Worm (Caenorhabditis elegans) whole organism, midembryonic: ENCODE data around the gene srx-85.

Experiments used
- T22C8.4 ChIP-seq: fragments of 200-800 bp; sonication (Bioruptor generic); IDR thresholded peaks from 2 replicates; pipeline ENCODE4 v1.3.6; 2022; ENCODE audit warnings: missing genetic modification characterization, missing compliant biosample characterization
- cog-1 ChIP-seq: sonication (generic microtip); optimal IDR thresholded peaks from 2 replicates; lab custom pipeline; 2016; ENCODE audit warnings: missing genetic modification characterization, missing compliant biosample characterization
- flt-1 ChIP-seq: fragments of 200-800 bp; sonication (Bioruptor generic); IDR thresholded peaks from 2 replicates; pipeline ENCODE4 v1.3.6; 2022; ENCODE audit warnings: missing genetic modification characterization, missing compliant biosample characterization
- klf-2 ChIP-seq: fragments of 200-800 bp; sonication (Bioruptor generic); conservative IDR thresholded peaks from 2 replicates; pipeline ENCODE4 v1.3.6; 2022; ENCODE audit warnings: missing genetic modification reagents, missing genetic modification characterization, missing compliant biosample characterization
- med-1 ChIP-seq: sonication (generic microtip); optimal IDR thresholded peaks from 2 replicates; lab custom pipeline; 2017; ENCODE audit warnings: missing genetic modification characterization, mild to moderate bottlenecking, missing compliant biosample characterization, antibody characterized with exemption, missing genetic modification reagents; ENCODE audit not compliant: insufficient read depth
- ref-1 ChIP-seq: fragments of 200-800 bp; sonication (Bioruptor generic); conservative IDR thresholded peaks from 2 replicates; pipeline ENCODE4 v1.3.6; 2022; ENCODE audit warnings: missing genetic modification reagents, missing genetic modification characterization, missing compliant biosample characterization
- tab-1 ChIP-seq: fragments of 200-800 bp; sonication (Bioruptor generic); IDR thresholded peaks from 2 replicates; pipeline ENCODE4 v1.3.6; 2022; ENCODE audit warnings: missing genetic modification characterization, missing compliant biosample characterization
- ztf-23 ChIP-seq: fragments of 200-800 bp; sonication (Bioruptor generic); IDR thresholded peaks from 2 replicates; pipeline ENCODE4 v1.3.6; 2022; ENCODE audit warnings: missing genetic modification reagents, missing genetic modification characterization, missing compliant biosample characterization
- ztf-29 ChIP-seq: fragments of 200-800 bp; sonication (Bioruptor generic); IDR thresholded peaks from 2 replicates; pipeline ENCODE4 v1.3.6; 2022; ENCODE audit warnings: missing genetic modification reagents, missing genetic modification characterization, missing compliant biosample characterization

srx-85 gene

DNA sequence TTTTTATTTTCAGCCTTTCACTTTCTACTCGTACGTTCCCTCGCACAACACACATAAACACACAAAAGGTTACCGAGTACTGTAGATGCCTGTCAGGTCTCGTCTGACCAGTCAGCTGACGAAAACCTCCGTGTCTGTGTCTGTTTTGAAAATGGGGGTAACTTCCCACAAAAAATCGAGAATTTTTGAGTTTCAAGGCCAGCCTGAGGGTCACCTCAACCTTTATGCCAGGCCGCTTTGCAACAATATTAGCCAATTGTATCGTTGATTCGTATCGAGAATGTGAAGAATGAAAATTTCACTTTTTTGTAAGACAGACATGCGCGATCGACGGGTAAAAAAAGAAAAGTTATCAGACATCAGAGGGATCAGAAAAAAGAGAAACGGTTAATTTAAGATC, 21.4 kb upstream of the srx-85 start:
- TF ChIP-seq ref-1 (GFP tag; lab: Robert Waterston, UW) = no peak

DNA sequence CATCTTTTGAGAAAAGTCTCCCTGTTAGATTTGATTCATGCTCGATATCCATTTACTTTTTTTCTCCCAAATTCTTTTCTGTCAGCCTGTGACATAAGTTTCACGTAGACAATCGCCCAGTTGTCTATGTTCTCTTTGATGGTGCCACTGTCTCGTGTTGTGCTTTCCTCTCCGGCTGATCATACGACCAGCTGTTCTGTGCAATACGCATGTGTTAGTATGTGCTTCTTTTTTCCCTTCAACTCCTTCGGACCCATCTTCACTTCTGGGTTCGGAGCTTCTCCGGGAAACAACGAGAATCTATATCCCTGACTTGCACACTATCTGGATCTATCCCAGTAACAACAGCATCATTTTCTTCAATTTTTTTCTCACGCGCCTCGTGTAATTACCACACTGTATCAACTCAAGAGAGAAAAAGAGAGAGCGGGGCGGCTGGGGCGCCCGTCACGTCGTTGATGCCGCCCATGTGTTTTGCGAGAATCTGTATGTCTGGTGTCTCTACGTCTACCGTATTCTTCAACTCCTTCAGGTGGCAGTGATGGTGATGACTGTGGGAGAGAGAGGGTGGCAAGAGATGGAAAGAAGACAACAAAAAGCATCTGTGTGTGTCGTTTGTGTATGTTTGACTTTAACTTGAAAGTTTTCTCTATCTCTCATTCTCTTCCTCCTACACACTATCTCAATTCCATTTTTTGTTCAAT, 20.5 kb upstream of the srx-85 start:
- TF ChIP-seq cog-1 (tag; lab: Kevin White, UChicago) (no peak), tab-1 (GFP tag; lab: Robert Waterston, UW) (no peak), med-1 (no peak), ztf-29 (GFP tag; lab: Robert Waterston, UW) (no peak), T22C8.4 (GFP tag; lab: Robert Waterston, UW) (no peak), ztf-23 (GFP tag; lab: Robert Waterston, UW) (no peak), ref-1 (GFP tag; lab: Robert Waterston, UW) (no peak), flt-1 (no peak), klf-2 (GFP tag; lab: Robert Waterston, UW) (no peak)

DNA sequence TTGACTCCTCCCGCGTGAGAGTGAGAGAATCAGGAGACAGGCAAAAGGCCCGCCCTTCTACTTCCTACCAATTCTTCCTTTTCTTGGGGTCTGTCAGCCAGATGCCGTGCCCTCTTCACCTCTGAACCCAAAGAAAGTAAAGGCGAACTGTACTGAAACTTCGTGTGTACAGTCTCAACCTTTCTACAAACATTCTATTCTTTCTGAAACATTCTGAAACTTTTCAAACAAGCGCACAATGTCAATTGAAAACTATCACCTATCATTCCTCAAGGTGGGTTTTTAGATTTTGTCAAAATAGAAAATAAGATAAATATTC, 20.0 kb upstream of the srx-85 start:
- TF ChIP-seq tab-1 (GFP tag; lab: Robert Waterston, UW) = no peak
- no peak for TF ChIP-seq ztf-29 (GFP tag; lab: Robert Waterston, UW)
- no peak for TF ChIP-seq ztf-23 (GFP tag; lab: Robert Waterston, UW)
- no peak for TF ChIP-seq ref-1 (GFP tag; lab: Robert Waterston, UW)
- no peak for TF ChIP-seq cog-1 (tag; lab: Kevin White, UChicago)

DNA sequence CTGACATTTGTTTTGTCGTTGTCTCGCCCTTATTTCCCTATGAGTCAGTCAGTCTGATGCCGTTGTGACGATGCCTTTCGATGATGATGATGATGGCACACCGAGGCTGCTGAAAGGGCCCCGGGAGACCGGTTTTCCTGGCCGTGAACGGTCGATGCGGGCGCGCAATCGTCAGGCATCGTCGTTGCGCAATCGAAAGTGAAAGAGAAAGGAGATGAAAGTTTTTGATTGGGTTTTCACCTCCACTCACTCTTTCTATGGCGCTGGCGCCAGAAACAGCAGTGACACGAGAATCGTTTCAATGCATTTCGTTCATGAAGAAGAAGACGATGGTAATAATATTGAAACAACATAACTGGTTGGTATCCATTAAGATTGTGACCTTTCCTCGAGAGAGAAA, 19.5 kb upstream of the srx-85 start:
- TF ChIP-seq ztf-23 (GFP tag; lab: Robert Waterston, UW) (0 out of 2 replicates have a peak, but pooled peaks have one; percentile 46), med-1 (no peak), T22C8.4 (GFP tag; lab: Robert Waterston, UW) (peak; percentile 11; the same call in 1 of the 2 replicates)

DNA sequence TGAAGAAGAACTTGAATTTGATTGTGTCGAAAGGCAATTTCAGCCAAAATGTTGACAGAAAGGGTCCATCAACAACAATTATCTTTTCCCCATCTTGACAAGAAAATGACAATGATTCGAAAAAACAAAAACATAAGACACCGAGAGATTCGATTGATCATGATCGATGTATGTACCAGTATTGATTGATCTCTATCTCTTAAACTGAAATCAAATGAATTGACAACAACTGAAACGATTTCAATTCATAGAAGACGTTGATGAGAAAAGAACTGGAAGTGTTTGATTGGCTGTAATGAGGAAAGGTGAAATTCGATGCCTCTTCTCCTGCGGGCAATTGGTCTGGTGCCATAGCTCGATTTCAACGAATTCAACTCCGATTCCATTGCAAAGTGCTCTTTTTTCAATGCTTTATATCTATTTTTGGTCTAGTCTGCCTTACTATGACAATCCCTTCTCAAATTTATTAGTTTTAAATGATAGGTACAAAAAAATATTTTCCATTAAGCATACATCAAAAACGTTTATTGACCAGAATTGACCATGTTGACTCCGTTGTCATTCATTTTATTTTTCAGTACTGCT, 19.0 kb upstream of the srx-85 start:
- TF ChIP-seq T22C8.4 (GFP tag; lab: Robert Waterston, UW) (no peak), klf-2 (GFP tag; lab: Robert Waterston, UW) (no peak), ref-1 (GFP tag; lab: Robert Waterston, UW) (no peak), med-1 (no peak), tab-1 (GFP tag; lab: Robert Waterston, UW) (no peak), cog-1 (tag; lab: Kevin White, UChicago) (no peak), ztf-29 (GFP tag; lab: Robert Waterston, UW) (no peak), flt-1 (no peak)

DNA sequence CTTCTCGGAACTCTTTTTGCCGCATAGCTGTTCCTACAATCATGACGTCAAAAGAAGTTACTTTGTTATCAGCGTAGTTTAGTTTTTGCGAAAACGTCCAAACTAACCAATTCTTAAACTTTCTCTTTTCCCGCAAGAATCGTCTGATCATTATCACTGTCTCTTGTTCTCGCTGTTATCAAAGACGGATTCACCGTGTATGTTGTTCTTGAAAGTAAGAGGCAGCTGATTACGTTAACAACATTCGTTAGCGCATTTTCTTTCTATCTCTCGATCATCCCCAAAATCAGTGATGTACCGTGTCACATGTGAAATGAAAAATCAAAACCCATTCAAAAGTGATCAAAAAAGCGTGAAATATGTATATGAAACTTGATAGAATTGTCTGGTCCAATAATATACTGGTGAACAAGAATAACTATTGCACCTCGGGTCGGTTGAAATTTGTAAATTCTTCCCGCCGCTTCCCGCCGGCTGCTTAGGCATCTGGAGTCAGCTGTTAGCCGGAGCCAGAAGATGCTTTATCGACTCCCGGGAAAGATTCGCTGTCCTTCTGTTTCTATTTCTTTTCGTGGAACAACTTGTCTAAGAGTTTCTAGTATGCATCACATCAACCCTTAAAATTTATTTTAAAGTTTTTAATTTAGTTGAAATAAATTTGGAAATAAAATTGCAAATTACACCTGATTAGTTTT, 17.8 kb upstream of the srx-85 start:
- no peak for TF ChIP-seq T22C8.4 (GFP tag; lab: Robert Waterston, UW)
- no peak for TF ChIP-seq flt-1
- no peak for TF ChIP-seq ztf-23 (GFP tag; lab: Robert Waterston, UW)
- TF ChIP-seq med-1 = no peak

DNA sequence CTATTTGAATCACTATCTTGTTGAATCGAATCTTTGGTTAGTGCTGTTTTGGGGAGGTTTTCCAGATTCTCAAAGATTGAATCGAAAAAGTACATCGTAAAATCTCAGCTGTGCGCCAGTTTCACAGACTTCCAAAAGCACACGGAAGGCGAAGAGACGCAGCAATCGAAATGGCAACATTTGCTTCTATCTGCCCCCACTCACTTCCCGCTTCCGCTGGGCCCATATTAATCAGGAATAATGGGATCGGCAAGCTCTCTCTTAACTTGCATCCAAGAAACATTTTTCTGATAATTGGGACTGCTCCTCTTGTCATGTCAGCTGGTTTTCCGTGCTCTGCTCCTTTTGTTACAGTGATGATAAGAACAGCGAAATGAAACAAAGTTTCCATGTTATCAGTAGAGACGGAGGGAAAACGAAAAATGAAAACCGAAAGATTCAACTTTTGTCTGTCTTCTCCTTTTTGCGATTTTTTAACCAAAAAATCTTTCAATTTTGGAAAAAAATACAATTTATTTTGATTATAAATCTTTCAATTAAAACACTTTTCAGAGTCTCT, 16.9 kb upstream of the srx-85 start:
- no peak for TF ChIP-seq tab-1 (GFP tag; lab: Robert Waterston, UW)
- TF ChIP-seq ref-1 (GFP tag; lab: Robert Waterston, UW) = no peak
- TF ChIP-seq ztf-23 (GFP tag; lab: Robert Waterston, UW) = no peak
- no peak for TF ChIP-seq cog-1 (tag; lab: Kevin White, UChicago)
- TF ChIP-seq ztf-29 (GFP tag; lab: Robert Waterston, UW) = no peak
- no peak for TF ChIP-seq med-1
- no peak for TF ChIP-seq T22C8.4 (GFP tag; lab: Robert Waterston, UW)
- TF ChIP-seq flt-1 = no peak
- TF ChIP-seq klf-2 (GFP tag; lab: Robert Waterston, UW) = no peak

DNA sequence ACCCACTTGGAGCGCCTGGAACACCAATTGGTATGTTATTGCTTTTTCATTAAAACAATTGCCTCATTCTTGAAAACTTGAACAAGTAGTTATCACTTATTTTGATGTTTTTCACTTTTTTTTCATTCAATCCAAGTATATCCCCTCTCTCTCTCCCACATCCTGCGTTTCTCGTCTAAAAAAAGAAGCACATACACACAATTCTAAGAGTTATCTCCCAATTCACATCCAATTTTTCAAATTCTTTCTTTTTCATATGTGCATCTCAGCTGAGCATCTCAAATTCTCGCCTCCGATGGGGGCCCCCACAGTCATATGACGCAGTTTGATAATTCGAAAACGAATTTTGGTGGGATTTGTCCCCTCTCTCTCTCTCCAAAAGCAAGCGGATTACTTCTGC, 15.8 kb upstream of the srx-85 start:
- TF ChIP-seq tab-1 (GFP tag; lab: Robert Waterston, UW) (no peak), cog-1 (tag; lab: Kevin White, UChicago) (no peak), med-1 (no peak), ref-1 (GFP tag; lab: Robert Waterston, UW) (no peak), ztf-29 (GFP tag; lab: Robert Waterston, UW) (no peak), klf-2 (GFP tag; lab: Robert Waterston, UW) (no peak), T22C8.4 (GFP tag; lab: Robert Waterston, UW) (no peak), ztf-23 (GFP tag; lab: Robert Waterston, UW) (no peak), flt-1 (no peak)

DNA sequence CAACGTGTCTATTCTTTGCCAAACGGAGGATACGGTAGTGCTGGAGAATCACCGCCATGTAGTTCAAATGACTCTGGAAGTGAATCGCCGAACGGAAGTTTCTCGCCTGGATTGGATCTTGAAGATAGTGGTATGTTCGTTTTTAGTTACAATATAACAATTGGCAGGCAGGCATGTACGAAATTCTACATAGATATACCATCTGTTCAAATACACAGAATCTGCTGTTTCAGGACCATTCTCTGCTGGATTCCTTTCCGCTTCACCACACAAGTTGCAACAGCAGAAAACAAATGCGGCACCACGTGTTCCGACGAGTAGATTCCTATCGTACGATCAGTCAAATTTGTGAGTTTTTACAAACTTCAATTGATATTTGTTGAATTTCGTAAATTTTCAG, 13.0 kb upstream of the srx-85 start:
- TF ChIP-seq ztf-23 (GFP tag; lab: Robert Waterston, UW) = no peak
- TF ChIP-seq med-1 = no peak
- no peak for TF ChIP-seq klf-2 (GFP tag; lab: Robert Waterston, UW)
- no peak for TF ChIP-seq tab-1 (GFP tag; lab: Robert Waterston, UW)
- TF ChIP-seq flt-1 = no peak
- TF ChIP-seq ztf-29 (GFP tag; lab: Robert Waterston, UW) = no peak
- TF ChIP-seq cog-1 (tag; lab: Kevin White, UChicago) = no peak
- TF ChIP-seq T22C8.4 (GFP tag; lab: Robert Waterston, UW) = no peak
- TF ChIP-seq ref-1 (GFP tag; lab: Robert Waterston, UW) = no peak

DNA sequence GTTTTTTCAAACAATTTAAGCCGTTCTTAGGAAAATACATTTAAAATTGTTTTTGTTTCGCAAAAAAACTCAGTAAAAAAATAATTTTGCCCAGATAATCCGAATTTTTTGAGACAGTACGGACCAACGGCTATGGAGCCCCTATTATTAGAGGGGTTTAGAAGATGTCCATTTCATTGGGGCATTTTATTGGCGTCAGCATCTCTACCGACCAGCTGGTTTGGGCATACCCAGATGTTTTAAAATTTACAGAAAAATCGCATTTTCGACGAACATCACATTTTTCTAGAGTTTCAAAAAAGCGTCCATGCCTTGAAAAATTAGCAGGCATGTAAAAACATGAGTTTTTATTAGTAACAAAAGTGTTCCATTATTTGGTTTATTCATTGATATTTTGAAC, 11.2 kb upstream of the srx-85 start:
- no peak for TF ChIP-seq med-1
- TF ChIP-seq ztf-23 (GFP tag; lab: Robert Waterston, UW) = 0 out of 2 replicates have a peak, but pooled peaks have one; percentile 29
- TF ChIP-seq flt-1 = peak; percentile 33; the same call in 1 of the 2 replicates
